Fruit fly (Drosophila melanogaster): ENCODE measurements around the gene twit.

DNA sequence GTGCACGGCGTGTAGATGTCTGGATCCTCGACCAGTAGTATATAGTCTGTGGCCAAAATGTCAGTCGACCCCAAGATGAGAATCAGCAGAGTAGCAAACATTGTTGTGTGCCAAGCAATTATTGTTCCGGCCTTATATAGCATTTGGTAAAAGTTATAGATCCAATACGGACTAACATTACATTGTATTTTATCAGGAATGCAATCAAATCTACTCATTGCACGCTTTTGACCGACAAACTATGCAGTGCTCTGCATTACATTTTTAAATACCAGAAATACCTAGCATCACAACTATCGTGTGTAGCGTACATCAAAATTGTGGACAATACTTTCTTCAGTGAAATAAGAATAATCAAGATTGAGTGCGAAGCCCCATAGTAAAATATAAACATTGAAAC lies 31.6 kb upstream of the twit start, which contains the start of gene CheB38c:
- no peak for TF ChIP-seq CG7101 (tag; optimal IDR thresholded peaks at IDR 0.05)
- no peak for TF ChIP-seq Crg-1 (GFP tag; optimal IDR thresholded peaks at IDR 0.05)
- no peak for TF ChIP-seq Hr96 (GFP tag; optimal IDR thresholded peaks at IDR 0.05)
- TF ChIP-seq CG7045 (GFP tag; optimal IDR thresholded peaks at IDR 0.05): no peak
